Worm (Caenorhabditis elegans) whole organism, mixed stage, embryonic: ENCODE results near the gene R13A5.7.

ENCODE experiments used
- ceh-43 ChIP-seq: fragments of 200-800 bp; sonication (Bioruptor generic); optimal IDR thresholded peaks from 2 replicates; lab custom pipeline; 2018; ENCODE audit warnings: mild to moderate bottlenecking, missing genetic modification characterization, moderate library complexity, missing compliant biosample characterization
- ces-1 ChIP-seq: fragments of 150-350 bp; optimal IDR thresholded peaks from 2 replicates; lab custom pipeline; 2014; ENCODE audit warnings: missing biosample characterization, missing genetic modification reagents, missing genetic modification characterization
- elt-3 ChIP-seq: fragments of 150-350 bp; optimal IDR thresholded peaks from 2 replicates; lab custom pipeline; 2014; ENCODE audit warnings: missing biosample characterization, missing genetic modification characterization
- ham-2 ChIP-seq: fragments of 200-800 bp; sonication (Bioruptor generic); optimal IDR thresholded peaks from 2 replicates; lab custom pipeline; 2018; ENCODE audit warnings: mild to moderate bottlenecking, missing genetic modification characterization, missing compliant biosample characterization
- lin-13 ChIP-seq: fragments of 150-350 bp; optimal IDR thresholded peaks from 2 replicates; lab custom pipeline; 2014; ENCODE audit warnings: missing biosample characterization, missing genetic modification characterization
- lsy-2 ChIP-seq: fragments of 150-350 bp; optimal IDR thresholded peaks from 2 replicates; lab custom pipeline; 2014; ENCODE audit warnings: missing biosample characterization, missing genetic modification characterization
- mab-5 ChIP-seq: fragments of 150-350 bp; optimal IDR thresholded peaks from 2 replicates; lab custom pipeline; 2014; ENCODE audit warnings: missing biosample characterization, missing genetic modification characterization
- nhr-237 ChIP-seq: fragments of 150-350 bp; optimal IDR thresholded peaks from 2 replicates; lab custom pipeline; 2014; ENCODE audit warnings: missing biosample characterization, missing genetic modification characterization
- pha-4 ChIP-seq: fragments of 150-350 bp; optimal IDR thresholded peaks from 2 replicates; lab custom pipeline; 2018; ENCODE audit warnings: missing biosample characterization, missing genetic modification reagents, missing genetic modification characterization
- sptf-1 ChIP-seq: sonication (generic microtip); optimal IDR thresholded peaks from 2 replicates; lab custom pipeline; 2017; ENCODE audit warnings: mild to moderate bottlenecking, missing genetic modification characterization, moderate library complexity, missing compliant biosample characterization
- unc-120 ChIP-seq: sonication (generic microtip); optimal IDR thresholded peaks from 2 replicates; lab custom pipeline; 2017; ENCODE audit warnings: missing genetic modification characterization, missing compliant biosample characterization; ENCODE audit not compliant: poor library complexity, severe bottlenecking
- unc-62 ChIP-seq: fragments of 150-350 bp; optimal IDR thresholded peaks from 2 replicates; lab custom pipeline; 2014; ENCODE audit warnings: missing biosample characterization, missing genetic modification reagents, missing genetic modification characterization
- ztf-11 ChIP-seq: fragments of 150-350 bp; optimal IDR thresholded peaks from 2 replicates; lab custom pipeline; 2014; ENCODE audit warnings: missing biosample characterization, missing genetic modification characterization

DNA sequence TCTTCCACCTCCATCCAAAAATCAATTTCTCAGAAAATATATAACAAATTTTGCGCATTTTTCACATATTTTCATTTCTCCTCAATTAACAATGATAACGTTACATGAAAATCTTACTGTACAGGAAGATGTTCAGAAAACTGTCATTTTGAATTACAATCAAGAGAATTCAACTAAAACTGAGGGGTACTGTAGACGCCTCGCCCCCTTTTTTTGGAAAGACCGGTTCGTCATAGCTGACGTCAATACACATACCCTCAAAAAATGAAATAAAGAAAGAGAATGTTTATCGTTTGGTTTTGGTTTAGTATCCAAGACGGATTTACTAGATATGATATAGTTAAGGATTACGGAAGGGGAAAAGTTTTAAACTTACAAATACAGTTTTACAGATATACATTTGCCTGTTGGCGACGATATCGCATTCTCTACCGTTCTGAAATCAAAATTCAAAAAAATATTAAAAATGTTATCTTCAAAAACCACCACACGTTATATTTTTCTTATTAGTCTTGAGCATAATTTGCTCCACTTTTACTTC, 11.9 kb downstream of the R13A5.7 start:
- TF ChIP-seq lsy-2 (tag; lab: Kevin White, UChicago) = no peak
- TF ChIP-seq nhr-237 (tag; lab: Kevin White, UChicago) = no peak
- TF ChIP-seq unc-62 (GFP tag; lab: Kevin White, UChicago) = no peak
- no peak for TF ChIP-seq sptf-1
- no peak for TF ChIP-seq ceh-43 (GFP tag; lab: Kevin White, UChicago)
- TF ChIP-seq ztf-11 = no peak
- no peak for TF ChIP-seq lin-13 (tag; lab: Kevin White, UChicago)
- no peak for TF ChIP-seq elt-3 (tag; lab: Kevin White, UChicago)
- TF ChIP-seq ham-2 = no peak
- TF ChIP-seq ces-1 (GFP tag; lab: Kevin White, UChicago) = no peak
- TF ChIP-seq unc-120 (tag; lab: Kevin White, UChicago) = no peak
- TF ChIP-seq pha-4 (tag; lab: Kevin White, UChicago) = no peak
- no peak for TF ChIP-seq mab-5 (tag; lab: Kevin White, UChicago)
